Worm (Caenorhabditis elegans) whole organism, L2 larva: ENCODE data around the gene cmd-1.

Experiments
- Y55F3AM.14 ChIP-seq: fragments of 200-800 bp; sonication (Bioruptor generic); optimal IDR thresholded peaks from 2 replicates; lab custom pipeline; 2018; ENCODE audit warnings: mild to moderate bottlenecking, missing genetic modification characterization, missing compliant biosample characterization
- blmp-1 ChIP-seq: sonication (generic microtip); optimal IDR thresholded peaks from 2 replicates; lab custom pipeline; 2017; ENCODE audit warnings: missing genetic modification characterization, mild to moderate bottlenecking, missing compliant biosample characterization, antibody characterized with exemption, moderate library complexity; ENCODE audit not compliant: insufficient read depth
- elt-1 ChIP-seq: fragments of 150-350 bp; optimal IDR thresholded peaks from 2 replicates; lab custom pipeline; 2014; ENCODE audit warnings: missing biosample characterization, missing genetic modification characterization
- elt-3 ChIP-seq: sonication (generic microtip); optimal IDR thresholded peaks from 2 replicates; lab custom pipeline; 2017; ENCODE audit warnings: missing biosample characterization, missing genetic modification characterization
- lin-13 ChIP-seq: fragments of 150-350 bp; optimal IDR thresholded peaks from 2 replicates; lab custom pipeline; 2014; ENCODE audit warnings: missing biosample characterization, missing genetic modification reagents, missing genetic modification characterization
- lin-39 ChIP-seq: fragments of 150-350 bp; optimal IDR thresholded peaks from 2 replicates; lab custom pipeline; 2014; ENCODE audit warnings: missing biosample characterization, missing genetic modification reagents, missing genetic modification characterization
- nhr-11 ChIP-seq: fragments of 150-350 bp; optimal IDR thresholded peaks from 2 replicates; lab custom pipeline; 2014; ENCODE audit warnings: missing biosample characterization, missing genetic modification characterization
- nhr-77 ChIP-seq: fragments of 150-350 bp; optimal IDR thresholded peaks from 2 replicates; lab custom pipeline; 2014; ENCODE audit warnings: missing biosample characterization, missing genetic modification characterization
- skn-1 ChIP-seq: sonication (generic microtip); optimal IDR thresholded peaks from 2 replicates; lab custom pipeline; 2017; ENCODE audit warnings: missing biosample characterization, missing genetic modification characterization
- unc-39 ChIP-seq: fragments of 150-350 bp; optimal IDR thresholded peaks from 2 replicates; lab custom pipeline; 2014; ENCODE audit warnings: missing biosample characterization, missing genetic modification characterization
- unc-55 ChIP-seq: fragments of 150-350 bp; sonication (generic microtip); optimal IDR thresholded peaks from 3 replicates; lab custom pipeline; 2014; ENCODE audit warnings: missing biosample characterization, missing genetic modification reagents, missing genetic modification characterization
- ztf-11 ChIP-seq: sonication (generic microtip); optimal IDR thresholded peaks from 2 replicates; lab custom pipeline; 2017; ENCODE audit warnings: missing biosample characterization, missing genetic modification characterization

DNA sequence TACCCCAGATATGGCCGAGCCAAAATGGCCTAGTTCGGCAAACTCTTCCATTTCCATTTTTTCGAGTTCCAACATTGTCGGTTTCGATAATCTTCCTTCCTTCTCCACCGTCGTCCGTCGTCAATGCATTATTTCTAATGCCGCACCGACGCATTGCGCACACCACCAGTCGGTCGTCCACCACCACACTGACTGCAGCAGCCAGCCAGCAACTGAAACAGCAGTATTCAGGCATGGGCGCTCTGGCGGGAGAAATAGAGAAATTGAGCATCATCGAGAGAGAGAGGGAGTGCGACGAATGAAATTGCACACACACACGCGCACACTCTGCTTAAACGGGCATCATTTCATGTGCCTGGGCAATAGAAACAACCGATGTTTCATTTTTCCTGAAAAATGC is 2.1 kb upstream of the cmd-1 start:
- TF ChIP-seq elt-1 (tag; lab: Kevin White, UChicago) (no peak), lin-13 (GFP tag; lab: Kevin White, UChicago) (peak; percentile 45), elt-3 (no peak), nhr-11 (tag; lab: Kevin White, UChicago) (peak; percentile 60), nhr-77 (tag; lab: Kevin White, UChicago) (no peak), ztf-11 (tag; lab: Kevin White, UChicago) (no peak), skn-1 (tag; lab: Kevin White, UChicago) (no peak), lin-39 (tag; lab: Kevin White, UChicago) (no peak), blmp-1 (no peak), unc-55 (GFP tag; lab: Kevin White, UChicago) (peak; percentile 67), unc-39 (tag; lab: Kevin White, UChicago) (no peak), Y55F3AM.14 (GFP tag; lab: Kevin White, UChicago) (peak; percentile 76)
